Worm (Caenorhabditis elegans) whole organism, L2 larva: ENCODE results near the gene F12F6.1.

ENCODE experiments used
- ama-1 ChIP-seq: fragments of 150-350 bp; optimal IDR thresholded peaks from 2 replicates; lab custom pipeline; 2018; ENCODE audit warnings: inconsistent platforms
- elt-3 ChIP-seq: sonication (generic microtip); optimal IDR thresholded peaks from 2 replicates; lab custom pipeline; 2017; ENCODE audit warnings: missing biosample characterization, missing genetic modification characterization
- lin-13 ChIP-seq: fragments of 150-350 bp; optimal IDR thresholded peaks from 2 replicates; lab custom pipeline; 2014; ENCODE audit warnings: missing biosample characterization, missing genetic modification reagents, missing genetic modification characterization
- mdl-1 ChIP-seq, 2 experiments: fragments of 150-350 bp in 1 of 2; sonication (generic microtip) in 1 of 2; optimal IDR thresholded peaks; 2 replicates each; lab custom pipeline; 2017; ENCODE audit warnings: missing biosample characterization in 2 of 2, missing genetic modification characterization in 2 of 2
- nhr-11 ChIP-seq: fragments of 150-350 bp; optimal IDR thresholded peaks from 2 replicates; lab custom pipeline; 2014; ENCODE audit warnings: missing biosample characterization, missing genetic modification characterization
- nhr-237 ChIP-seq: fragments of 150-350 bp; optimal IDR thresholded peaks from 2 replicates; lab custom pipeline; 2014; ENCODE audit warnings: missing biosample characterization, missing genetic modification characterization
- skn-1 ChIP-seq: sonication (generic microtip); optimal IDR thresholded peaks from 2 replicates; lab custom pipeline; 2017; ENCODE audit warnings: missing biosample characterization, missing genetic modification characterization
- snpc-4 ChIP-seq: fragments of 150-350 bp; optimal IDR thresholded peaks from 2 replicates; lab custom pipeline; 2014; ENCODE audit warnings: missing biosample characterization, missing genetic modification characterization
- unc-39 ChIP-seq: fragments of 150-350 bp; optimal IDR thresholded peaks from 2 replicates; lab custom pipeline; 2014; ENCODE audit warnings: missing biosample characterization, missing genetic modification characterization
- unc-62 ChIP-seq: fragments of 150-350 bp; optimal IDR thresholded peaks from 2 replicates; lab custom pipeline; 2014; ENCODE audit warnings: missing biosample characterization, missing genetic modification reagents, missing genetic modification characterization
- zag-1 ChIP-seq: fragments of 150-350 bp; optimal IDR thresholded peaks from 2 replicates; lab custom pipeline; 2014; ENCODE audit warnings: missing biosample characterization, missing genetic modification characterization
- ztf-4 ChIP-seq: fragments of 150-350 bp; optimal IDR thresholded peaks from 2 replicates; lab custom pipeline; 2014; ENCODE audit warnings: missing biosample characterization, missing genetic modification characterization

ce11 chrIV:11625482-11625881 lies 41.7 kb downstream of the F12F6.1 start, which contains the start of gene lys-5:
- TF ChIP-seq unc-39 (tag; lab: Kevin White, UChicago) (no peak), lin-13 (no peak), nhr-237 (tag; lab: Kevin White, UChicago) (no peak), snpc-4 (tag; lab: Kevin White, UChicago) (no peak), mdl-1 (tag; optimal IDR thresholded peaks at IDR 0.05; lab: Kevin White, UChicago) (no peak), ama-1 (lab: Kevin White, UChicago) (no peak), ztf-4 (tag; lab: Kevin White, UChicago) (no peak), nhr-11 (tag; lab: Kevin White, UChicago) (no peak), skn-1 (tag; lab: Kevin White, UChicago) (no peak), elt-3 (no peak), zag-1 (tag; lab: Kevin White, UChicago) (no peak), unc-62 (GFP tag; lab: Kevin White, UChicago) (no peak)
